Fruit fly (Drosophila melanogaster): ENCODE data around the gene CG3061.

The CG3061 gene

DNA sequence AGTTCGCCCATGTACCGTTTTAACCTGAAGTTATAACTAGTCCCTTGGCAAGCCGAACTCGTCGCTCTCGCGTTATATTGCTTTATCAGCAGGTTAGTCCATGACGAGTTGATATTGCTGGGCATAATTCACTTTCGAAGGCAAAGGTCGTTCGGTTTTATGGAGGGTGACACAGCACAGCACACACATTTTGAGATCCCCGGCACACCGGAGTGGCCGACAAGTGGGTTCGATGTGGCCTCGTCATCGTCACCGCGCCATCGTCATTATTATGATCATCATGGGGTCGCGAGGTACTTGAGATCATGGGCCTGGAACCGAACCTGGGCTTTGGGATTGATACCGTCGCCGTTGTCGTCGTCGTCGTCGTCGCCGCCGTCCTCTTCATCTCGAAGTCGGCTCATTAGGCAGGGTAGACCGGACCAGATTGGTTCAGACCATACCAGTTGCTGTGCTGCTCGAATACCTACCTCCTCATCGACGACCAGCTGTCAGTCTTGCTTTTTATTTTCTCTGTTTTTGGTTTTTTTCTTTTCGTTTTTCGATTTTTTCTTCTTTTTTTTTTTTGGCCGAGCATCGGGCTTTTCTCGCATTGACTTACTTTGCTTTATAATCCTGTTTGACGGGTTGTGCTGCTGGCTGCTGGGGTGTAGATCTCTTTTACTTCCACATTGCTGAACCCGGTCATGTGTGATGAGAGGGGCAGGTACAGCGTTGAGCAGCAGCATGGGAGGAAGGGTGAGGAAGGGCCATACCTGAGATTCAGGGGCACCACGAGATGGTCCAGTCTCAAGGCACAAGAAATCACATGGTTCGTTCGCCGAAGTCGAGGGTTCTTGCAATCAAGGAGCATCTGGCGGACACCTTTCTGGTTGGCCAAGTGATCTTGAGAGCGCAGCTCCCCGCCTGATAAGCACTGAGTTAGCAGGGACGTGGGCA lies 29.1 kb downstream of the CG3061 start (continued):
- TF ChIP-seq Smox (GFP tag; optimal IDR thresholded peaks at IDR 0.05): no peak
- peak; percentile 95 for TF ChIP-seq CG15336 (GFP tag; IDR thresholded peaks at IDR 0.05)
- peak; percentile 92 for TF ChIP-seq CG6276 (GFP tag; optimal IDR thresholded peaks at IDR 0.05)
- TF ChIP-seq Sox15 (GFP tag; optimal IDR thresholded peaks at IDR 0.05): no peak
- peak; percentile 43 for TF ChIP-seq CG8319 (GFP tag; optimal IDR thresholded peaks at IDR 0.05)
- TF ChIP-seq Gug (GFP tag; IDR thresholded peaks at IDR 0.05): peak; percentile 54; the same call in 1 of the 2 replicates
- TF ChIP-seq Hr39 (GFP tag; optimal IDR thresholded peaks at IDR 0.05): no peak
- peak; percentile 74 for TF ChIP-seq CG11762 (GFP tag; optimal IDR thresholded peaks at IDR 0.05; ENCODE audit: insufficient read depth)
- peak; percentile 98 to 99 for TF ChIP-seq ss (GFP tag; optimal IDR thresholded peaks at IDR 0.05)
- TF ChIP-seq spab (GFP tag; optimal IDR thresholded peaks at IDR 0.05): peak; percentile 90
- TF ChIP-seq CG8119 (GFP tag; IDR thresholded peaks at IDR 0.05): peak; percentile 97
- peak; percentile 41 for TF ChIP-seq dac (GFP tag; optimal IDR thresholded peaks at IDR 0.05)
- peak; percentile 60 for TF ChIP-seq CG3032 (tag; optimal IDR thresholded peaks at IDR 0.05)
- peak; percentile 31 for TF ChIP-seq CG32006 (GFP tag; optimal IDR thresholded peaks at IDR 0.05)
- TF ChIP-seq CG34406 (GFP tag; optimal IDR thresholded peaks at IDR 0.05): peak; percentile 83
- peak; percentile 82 for TF ChIP-seq fd85E (GFP tag; optimal IDR thresholded peaks at IDR 0.05)
- TF ChIP-seq fkh (GFP tag; optimal IDR thresholded peaks at IDR 0.05): no peak
- peak; percentile 94 for TF ChIP-seq Lpt (GFP tag; optimal IDR thresholded peaks at IDR 0.05)
- TF ChIP-seq Hr38 (GFP tag; optimal IDR thresholded peaks at IDR 0.05): peak; percentile 8
- peak; percentile 97 for TF ChIP-seq eg (GFP tag; IDR thresholded peaks at IDR 0.05)
- TF ChIP-seq lz (GFP tag; optimal IDR thresholded peaks at IDR 0.05): no peak
- TF ChIP-seq CG4318 (GFP tag; optimal IDR thresholded peaks at IDR 0.05): no peak

DNA sequence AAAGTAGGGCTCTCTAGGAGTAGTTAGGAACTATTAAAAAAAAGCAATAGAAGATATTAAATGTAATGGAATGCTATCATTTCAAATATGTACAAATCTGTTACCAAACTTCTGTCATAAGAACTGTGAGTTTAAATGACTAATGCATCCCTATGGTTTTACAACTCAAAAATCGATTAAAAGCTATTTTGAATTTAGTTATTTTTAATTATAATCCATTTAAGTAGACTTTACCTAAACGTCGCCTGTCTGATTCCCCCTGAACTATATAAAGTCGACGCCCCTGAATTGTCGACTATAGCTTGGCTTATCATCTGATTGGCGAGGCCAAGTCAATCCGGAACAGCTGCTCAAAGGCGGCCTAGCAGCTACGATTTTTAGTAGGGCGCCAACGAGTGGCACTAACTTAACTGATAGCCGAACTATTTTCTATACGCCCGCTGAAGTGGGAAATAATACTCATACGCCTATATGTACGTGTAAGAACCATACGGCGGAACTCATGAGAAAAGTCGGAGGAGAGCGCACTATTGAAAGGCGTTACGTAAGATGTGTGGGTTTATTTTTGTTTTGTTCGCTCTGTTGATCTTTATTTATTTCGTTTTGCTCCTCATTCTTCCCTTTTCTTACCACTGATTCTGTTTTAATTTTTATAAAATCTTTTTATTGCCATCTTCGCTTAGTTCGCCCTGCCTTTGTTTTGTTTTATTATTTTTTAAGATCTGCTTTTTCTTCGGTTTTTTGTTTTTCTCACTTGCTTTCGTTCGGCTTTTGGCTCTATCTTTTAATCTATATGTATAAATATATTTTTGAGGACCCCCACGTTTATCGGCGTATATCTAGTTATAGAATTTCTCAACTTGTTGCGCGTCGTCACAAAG lies 30.1 kb downstream of the CG3061 start:
- TF ChIP-seq Lpt (GFP tag; optimal IDR thresholded peaks at IDR 0.05): no peak
- TF ChIP-seq Gug (GFP tag; IDR thresholded peaks at IDR 0.05): no peak
- no peak for TF ChIP-seq CG9139 (GFP tag; optimal IDR thresholded peaks at IDR 0.05)
- TF ChIP-seq CG11294 (GFP tag; IDR thresholded peaks at IDR 0.05): peak; percentile 62; the same call in 1 of the 2 replicates
- peak; percentile 66 for TF ChIP-seq CG3919 (GFP tag; optimal IDR thresholded peaks at IDR 0.05)
- peak; percentile 87 for TF ChIP-seq CG10669 (GFP tag; optimal IDR thresholded peaks at IDR 0.05)
- no peak for TF ChIP-seq fd85E (GFP tag; optimal IDR thresholded peaks at IDR 0.05)
- TF ChIP-seq ss (GFP tag; optimal IDR thresholded peaks at IDR 0.05): peak in 1 of 2 experiments; percentile 75
- peak; percentile 44 for TF ChIP-seq CG32006 (GFP tag; optimal IDR thresholded peaks at IDR 0.05)
- TF ChIP-seq CG34406 (GFP tag; optimal IDR thresholded peaks at IDR 0.05): peak; percentile 69
- peak; percentile 15; the same call in 1 of the 3 replicates for TF ChIP-seq eg (GFP tag; IDR thresholded peaks at IDR 0.05)
- TF ChIP-seq achi (GFP tag; optimal IDR thresholded peaks at IDR 0.05): peak; percentile 76
- TF ChIP-seq fkh (GFP tag; optimal IDR thresholded peaks at IDR 0.05): no peak
- TF ChIP-seq CG6792 (GFP tag; optimal IDR thresholded peaks at IDR 0.05): peak; percentile 45
- peak; percentile 71 for TF ChIP-seq CG8319 (GFP tag; optimal IDR thresholded peaks at IDR 0.05)
- TF ChIP-seq net (GFP tag; optimal IDR thresholded peaks at IDR 0.05): no peak
- peak; percentile 55 for TF ChIP-seq CG11762 (GFP tag; optimal IDR thresholded peaks at IDR 0.05; ENCODE audit: insufficient read depth)
- peak in 1 of 2 experiments; percentile 47 for TF ChIP-seq salr (GFP tag; optimal IDR thresholded peaks at IDR 0.05)
- TF ChIP-seq CG1621 (tag; optimal IDR thresholded peaks at IDR 0.05): peak; percentile 29
- TF ChIP-seq Met (GFP tag; optimal IDR thresholded peaks at IDR 0.05): peak; percentile 54
- peak; percentile 52 for TF ChIP-seq lz (GFP tag; optimal IDR thresholded peaks at IDR 0.05)
- TF ChIP-seq CG8119 (GFP tag; IDR thresholded peaks at IDR 0.05): peak; percentile 29; the same call in 2 of the 3 replicates
- peak; percentile 88 for TF ChIP-seq Ets96B (tag; optimal IDR thresholded peaks at IDR 0.05)
- no peak for TF ChIP-seq Hr4 (GFP tag; optimal IDR thresholded peaks at IDR 0.05)
- peak; percentile 38 for TF ChIP-seq CG4318 (GFP tag; optimal IDR thresholded peaks at IDR 0.05)
- no peak for TF ChIP-seq CG6276 (GFP tag; optimal IDR thresholded peaks at IDR 0.05)
- peak; percentile 92 for TF ChIP-seq CG3032 (tag; optimal IDR thresholded peaks at IDR 0.05)
- peak; percentile 49 for TF ChIP-seq Eip75B (GFP tag; optimal IDR thresholded peaks at IDR 0.05)
- peak; percentile 43 for TF ChIP-seq CG6163 (GFP tag; IDR thresholded peaks at IDR 0.05)
- peak; percentile 81 for TF ChIP-seq CG6808 (GFP tag; optimal IDR thresholded peaks at IDR 0.05)
- peak; percentile 75 for TF ChIP-seq Sox15 (GFP tag; optimal IDR thresholded peaks at IDR 0.05)
- TF ChIP-seq Sox14 (GFP tag; optimal IDR thresholded peaks at IDR 0.05): peak; percentile 42
- TF ChIP-seq Ets21C (GFP tag; optimal IDR thresholded peaks at IDR 0.05): peak; percentile 34
- peak; percentile 61 for TF ChIP-seq Hr39 (GFP tag; optimal IDR thresholded peaks at IDR 0.05)
- no peak for TF ChIP-seq CG16779 (tag; optimal IDR thresholded peaks at IDR 0.05)
- TF ChIP-seq svp (GFP tag): peak; percentile 85
- TF ChIP-seq Eip93F (GFP tag; optimal IDR thresholded peaks at IDR 0.05): no peak
